Worm (Caenorhabditis elegans): ENCODE data around the gene grsp-2.

The grsp-2 gene

DNA sequence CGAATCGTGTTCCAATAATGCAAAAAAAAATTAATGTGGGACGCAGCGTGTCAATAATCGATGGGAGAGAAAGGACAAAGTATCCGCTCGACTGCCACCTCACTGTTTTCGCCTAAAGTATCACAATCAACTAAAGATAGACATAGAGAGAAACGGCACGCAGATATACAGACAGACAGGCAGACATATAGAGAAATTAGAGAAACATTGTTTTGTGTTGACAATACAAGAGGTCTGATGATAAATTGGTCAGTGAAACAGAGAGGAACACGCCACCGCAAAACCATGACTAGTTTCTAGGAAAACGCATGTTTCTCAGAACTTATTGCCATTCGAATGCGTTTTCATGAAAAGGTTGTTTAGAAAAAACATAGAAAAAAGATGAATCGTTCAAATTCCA lies 14.5 kb downstream of the grsp-2 start, which contains the start of gene T28C6.8:
Gene T28C6.8 (minus strand): TSS at position 137 of the 400 bp plus-strand sequence.
- peak; percentile 2 for TF ChIP-seq pag-3 (tag; optimal IDR thresholded peaks at IDR 0.05; ENCODE audit: borderline replicate concordance, insufficient read depth)
- peak in 1 of 2 experiments; percentile 68 for TF ChIP-seq lin-35 (GFP tag; optimal IDR thresholded peaks at IDR 0.05)
- peak; percentile 32 for TF ChIP-seq unc-130 (tag; optimal IDR thresholded peaks at IDR 0.05)
- peak; percentile 85 for TF ChIP-seq nhr-85 (tag)
- TF ChIP-seq nhr-47 (tag; optimal IDR thresholded peaks at IDR 0.05): no peak
- TF ChIP-seq egl-27 (tag; optimal IDR thresholded peaks at IDR 0.05): peak in 1 of 2 experiments; percentile 18
- TF ChIP-seq rnt-1 (tag; optimal IDR thresholded peaks at IDR 0.05): peak; percentile 16
- TF ChIP-seq hlh-4 (tag; optimal IDR thresholded peaks at IDR 0.05): no peak
- TF ChIP-seq C16A3.4 (tag; optimal IDR thresholded peaks at IDR 0.05): peak; percentile 1
- TF ChIP-seq ama-1 (optimal IDR thresholded peaks at IDR 0.05): no peak
- TF ChIP-seq hlh-17 (GFP tag; optimal IDR thresholded peaks at IDR 0.05; ENCODE audit: borderline replicate concordance): no peak
- TF ChIP-seq nhr-77 (tag; optimal IDR thresholded peaks at IDR 0.05): peak; percentile 17
- no peak for TF ChIP-seq pax-3 (tag; optimal IDR thresholded peaks at IDR 0.05)
- peak; percentile 63 for TF ChIP-seq nhr-71 (tag; optimal IDR thresholded peaks at IDR 0.05)
- TF ChIP-seq nhr-237 (tag; optimal IDR thresholded peaks at IDR 0.05): no peak
- TF ChIP-seq lin-39 (tag; optimal IDR thresholded peaks at IDR 0.05): no peak
- peak in 1 of 3 experiments; percentile 7 for TF ChIP-seq dpl-1 (GFP tag; optimal IDR thresholded peaks at IDR 0.05)
- TF ChIP-seq mep-1 (tag; optimal IDR thresholded peaks at IDR 0.05): peak; percentile 63
- TF ChIP-seq ztf-11 (tag; optimal IDR thresholded peaks at IDR 0.05): no peak
- peak; percentile 10 for TF ChIP-seq irx-1 (tag; optimal IDR thresholded peaks at IDR 0.05)
- no peak for TF ChIP-seq ceh-82 (tag; optimal IDR thresholded peaks at IDR 0.05)
- no peak for TF ChIP-seq dsc-1 (tag; optimal IDR thresholded peaks at IDR 0.05)
- peak; percentile 23 for TF ChIP-seq lin-13 (GFP tag; optimal IDR thresholded peaks at IDR 0.05)
- peak; percentile 4 for TF ChIP-seq sox-4 (tag; optimal IDR thresholded peaks at IDR 0.05)
- no peak for TF ChIP-seq fkh-4 (tag; optimal IDR thresholded peaks at IDR 0.05; ENCODE audit: borderline replicate concordance)
- no peak for TF ChIP-seq mab-9 (GFP tag; IDR thresholded peaks at IDR 0.05)
- no peak for TF ChIP-seq nhr-11 (tag; optimal IDR thresholded peaks at IDR 0.05)
- TF ChIP-seq fos-1 (tag; optimal IDR thresholded peaks at IDR 0.05): no peak
- TF ChIP-seq isw-1 (GFP tag; IDR thresholded peaks at IDR 0.05): no peak
- TF ChIP-seq C04F5.9 (tag; optimal IDR thresholded peaks at IDR 0.05): no peak
- no peak for TF ChIP-seq unc-30 (tag; optimal IDR thresholded peaks at IDR 0.05)
- peak; percentile 85 for TF ChIP-seq lin-14 (GFP tag; optimal IDR thresholded peaks at IDR 0.05)
- peak; percentile 8 to 49 for TF ChIP-seq lsy-2 (tag; optimal IDR thresholded peaks at IDR 0.05)
- TF ChIP-seq blmp-1 (tag; optimal IDR thresholded peaks at IDR 0.05): peak; percentile 88
- no peak for TF ChIP-seq fkh-10 (GFP tag; optimal IDR thresholded peaks at IDR 0.05)
- no peak for TF ChIP-seq lir-3 (tag; optimal IDR thresholded peaks at IDR 0.05; ENCODE audit: poor library complexity)
- TF ChIP-seq grh-1 (GFP tag; IDR thresholded peaks at IDR 0.05): peak; percentile 32; the same call in 1 of the 2 replicates
- peak; percentile 17 to 23 for TF ChIP-seq efl-1 (optimal IDR thresholded peaks at IDR 0.05)
- no peak for TF ChIP-seq efl-1 (GFP tag; optimal IDR thresholded peaks at IDR 0.05 in 1 of 2)
- no peak for TF ChIP-seq F16B12.6 (tag; optimal IDR thresholded peaks at IDR 0.05)
- TF ChIP-seq Y116A8C.19 (tag; optimal IDR thresholded peaks at IDR 0.05; ENCODE audit: borderline replicate concordance): no peak
- peak in 1 of 2 experiments; percentile 13 for TF ChIP-seq mdl-1 (tag; optimal IDR thresholded peaks at IDR 0.05)
- no peak for TF ChIP-seq tbx-2 (tag; optimal IDR thresholded peaks at IDR 0.05)
- no peak for TF ChIP-seq mef-2 (tag; optimal IDR thresholded peaks at IDR 0.05)
- no peak for TF ChIP-seq ceh-88 (GFP tag; IDR thresholded peaks at IDR 0.05)
- peak; percentile 33 for TF ChIP-seq fkh-8 (tag; optimal IDR thresholded peaks at IDR 0.05)
- TF ChIP-seq sup-37 (GFP tag; optimal IDR thresholded peaks at IDR 0.05): no peak
- no peak for TF ChIP-seq ceh-90 (tag; optimal IDR thresholded peaks at IDR 0.05)
- TF ChIP-seq nhr-90 (tag; optimal IDR thresholded peaks at IDR 0.05; ENCODE audit: poor library complexity): peak; percentile 36
- TF ChIP-seq snu-23 (GFP tag; optimal IDR thresholded peaks at IDR 0.05): peak; percentile 59
- peak; percentile 8 for TF ChIP-seq skn-1 (tag; optimal IDR thresholded peaks at IDR 0.05)
- peak; percentile 59 for TF ChIP-seq nhr-20 (tag; optimal IDR thresholded peaks at IDR 0.05)
- peak in 4 of 6 experiments; percentile 12 to 64 (median 52) for TF ChIP-seq elt-3 (tag; optimal IDR thresholded peaks at IDR 0.05)

All from whole organism, L1 larva.